Worm (Caenorhabditis elegans) whole organism, mixed stage, embryonic: ENCODE measurements around the gene F48E8.3.

Experiments
- ceh-39 ChIP-seq: fragments of 150-350 bp; optimal IDR thresholded peaks from 2 replicates; lab custom pipeline; 2014; ENCODE audit warnings: missing biosample characterization, missing genetic modification characterization
- ceh-83 ChIP-seq: fragments of 200-800 bp; sonication (Bioruptor generic); optimal IDR thresholded peaks from 2 replicates; lab custom pipeline; 2018; ENCODE audit warnings: mild to moderate bottlenecking, missing genetic modification characterization, missing compliant biosample characterization
- cnd-1 ChIP-seq: fragments of 200-800 bp; sonication (Bioruptor generic); optimal IDR thresholded peaks from 2 replicates; lab custom pipeline; 2018; ENCODE audit warnings: mild to moderate bottlenecking, missing genetic modification characterization, missing compliant biosample characterization
- flh-1 ChIP-seq: fragments of 200-800 bp; sonication (Bioruptor generic); optimal IDR thresholded peaks from 2 replicates; lab custom pipeline; 2018; ENCODE audit warnings: mild to moderate bottlenecking, missing genetic modification characterization, moderate library complexity, missing compliant biosample characterization
- lin-13 ChIP-seq: fragments of 150-350 bp; optimal IDR thresholded peaks from 2 replicates; lab custom pipeline; 2014; ENCODE audit warnings: missing biosample characterization, missing genetic modification characterization
- nhr-237 ChIP-seq: fragments of 150-350 bp; optimal IDR thresholded peaks from 2 replicates; lab custom pipeline; 2014; ENCODE audit warnings: missing biosample characterization, missing genetic modification characterization
- nhr-28 ChIP-seq: fragments of 150-350 bp; optimal IDR thresholded peaks from 2 replicates; lab custom pipeline; 2014; ENCODE audit warnings: missing biosample characterization, missing genetic modification characterization
- snpc-4 ChIP-seq: fragments of 150-350 bp; optimal IDR thresholded peaks from 2 replicates; lab custom pipeline; 2014; ENCODE audit warnings: missing biosample characterization, missing genetic modification characterization
- unc-39 ChIP-seq: fragments of 150-350 bp; optimal IDR thresholded peaks from 2 replicates; lab custom pipeline; 2014; ENCODE audit warnings: missing biosample characterization, missing genetic modification characterization
- unc-62 ChIP-seq: fragments of 150-350 bp; optimal IDR thresholded peaks from 2 replicates; lab custom pipeline; 2014; ENCODE audit warnings: missing biosample characterization, missing genetic modification reagents, missing genetic modification characterization

- TF ChIP-seq lin-13 (tag; lab: Kevin White, UChicago) (no peak), snpc-4 (tag; lab: Kevin White, UChicago) (no peak), nhr-28 (tag; lab: Kevin White, UChicago) (no peak), unc-62 (no peak), flh-1 (GFP tag; lab: Kevin White, UChicago) (no peak), ceh-83 (GFP tag; lab: Kevin White, UChicago) (no peak), unc-39 (tag; lab: Kevin White, UChicago) (no peak), cnd-1 (tag; lab: Kevin White, UChicago) (no peak), ceh-39 (tag; lab: Kevin White, UChicago) (no peak), nhr-237 (tag; lab: Kevin White, UChicago) (no peak)
Measured at ce11 chrIII:5474176-5474575, 13.0 kb downstream of the F48E8.3 start, which contains the start of gene lon-1.
